Fruit fly (Drosophila melanogaster): ENCODE data around the gene CG42709.

CG42709 gene

DNA sequence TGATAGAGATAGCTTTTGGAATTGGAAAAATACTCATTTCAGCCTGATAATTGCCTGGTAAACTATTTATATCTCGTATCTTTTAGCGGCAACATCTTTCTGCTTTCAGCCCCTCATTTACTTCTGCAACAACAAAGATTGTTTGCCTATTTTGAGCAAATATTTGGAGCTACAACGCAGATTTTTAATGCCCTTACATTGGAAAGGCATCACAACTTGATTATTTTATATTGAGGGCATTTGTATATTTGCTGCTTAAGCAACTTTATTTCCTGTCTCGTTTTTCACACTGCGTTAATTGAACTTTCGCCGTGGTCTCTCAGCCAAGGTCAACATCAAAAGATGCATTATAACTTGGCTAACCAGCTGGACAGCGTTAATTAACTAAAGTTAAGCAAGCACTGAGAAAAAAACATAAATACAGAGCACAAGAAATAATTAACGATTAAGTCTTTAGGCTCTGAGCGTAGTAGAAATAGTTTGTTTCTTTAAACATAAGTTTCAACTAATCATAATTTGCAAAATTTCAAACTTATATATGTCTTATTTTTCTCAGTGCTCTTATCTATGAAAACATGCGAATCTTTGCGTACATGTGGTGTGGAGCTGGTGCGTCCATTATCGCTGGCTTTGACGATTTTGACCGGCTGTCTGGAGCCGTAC is 41.4 kb downstream of the CG42709 start (continued):
- TF ChIP-seq CG15011 (GFP tag; optimal IDR thresholded peaks at IDR 0.05) (peak; percentile 30), Bteb2 (GFP tag; optimal IDR thresholded peaks at IDR 0.05) (peak; percentile 60), Oli (tag; optimal IDR thresholded peaks at IDR 0.05) (peak; percentile 62), CG14965 (GFP tag; optimal IDR thresholded peaks at IDR 0.05; ENCODE audit: borderline replicate concordance) (no peak), ap (GFP tag; IDR thresholded peaks at IDR 0.05) (no peak), CG16815 (GFP tag; optimal IDR thresholded peaks at IDR 0.05) (peak; percentile 35), CG10274 (GFP tag; optimal IDR thresholded peaks at IDR 0.05) (no peak), slou (GFP tag; optimal IDR thresholded peaks at IDR 0.05) (no peak), gcm2 (GFP tag; optimal IDR thresholded peaks at IDR 0.05) (peak; percentile 12), CG34376 (GFP tag; optimal IDR thresholded peaks at IDR 0.05) (no peak), grau (tag; optimal IDR thresholded peaks at IDR 0.05) (peak; percentile 75), eyg (GFP tag; optimal IDR thresholded peaks at IDR 0.05) (peak; percentile 18), Camta (GFP tag; optimal IDR thresholded peaks at IDR 0.05) (peak; percentile 12), danr (GFP tag; IDR thresholded peaks at IDR 0.05) (no peak), Awh (GFP tag; IDR thresholded peaks at IDR 0.05) (peak; percentile 43; the same call in 1 of the 2 replicates), CG15479 (GFP tag; optimal IDR thresholded peaks at IDR 0.05) (no peak), cwo (GFP tag; optimal IDR thresholded peaks at IDR 0.05) (peak; percentile 39), kah (GFP tag; optimal IDR thresholded peaks at IDR 0.05) (no peak), Antp (GFP tag; optimal IDR thresholded peaks at IDR 0.05) (peak; percentile 37), esg (GFP tag; conservative IDR thresholded peaks at IDR 0.05) (peak; percentile 27; the same call in 1 of the 2 replicates), Tbp (GFP tag; optimal IDR thresholded peaks at IDR 0.05) (no peak), tna (GFP tag; IDR thresholded peaks at IDR 0.05; ENCODE audit: partially characterized antibody) (no peak), CG6683 (GFP tag; optimal IDR thresholded peaks at IDR 0.05) (no peak), CG12219 (GFP tag; optimal IDR thresholded peaks at IDR 0.05) (peak; percentile 38), CG3163 (GFP tag; optimal IDR thresholded peaks at IDR 0.05) (no peak), CoRest (tag; optimal IDR thresholded peaks at IDR 0.05) (peak; percentile 58), CG7271 (tag; optimal IDR thresholded peaks at IDR 0.05) (no peak), CG8944 (GFP tag; optimal IDR thresholded peaks at IDR 0.05) (peak; percentile 31), CG34224 (GFP tag; IDR thresholded peaks at IDR 0.05; ENCODE audit: partially characterized antibody) (no peak), Xrp1 (GFP tag; IDR thresholded peaks at IDR 0.05) (peak; percentile 70; the same call in 1 of the 2 replicates), TFAM (GFP tag; optimal IDR thresholded peaks at IDR 0.05) (no peak), CG1602 (GFP tag; optimal IDR thresholded peaks at IDR 0.05) (peak; percentile 34), gt (GFP tag; IDR thresholded peaks at IDR 0.05) (no peak), CG33557 (GFP tag; optimal IDR thresholded peaks at IDR 0.05) (no peak), CG32772 (GFP tag; IDR thresholded peaks at IDR 0.05) (0 out of 2 replicates have a peak, but pooled peaks have one; percentile 35), Sry-β (GFP tag; optimal IDR thresholded peaks at IDR 0.05) (no peak), CG2678 (tag; optimal IDR thresholded peaks at IDR 0.05) (peak; percentile 66), lola (GFP tag; optimal IDR thresholded peaks at IDR 0.05) (no peak), CG7839 (tag; optimal IDR thresholded peaks at IDR 0.05) (peak; percentile 69), ssp (GFP tag; IDR thresholded peaks at IDR 0.05) (no peak), Hr3 (GFP tag; optimal IDR thresholded peaks at IDR 0.05) (peak; percentile 48), Chrac-16 (GFP tag; optimal IDR thresholded peaks at IDR 0.05) (peak; percentile 30), sisA (GFP tag; IDR thresholded peaks at IDR 0.05) (peak; percentile 52; the same call in 1 of the 2 replicates), Nf-YB (GFP tag; optimal IDR thresholded peaks at IDR 0.05) (no peak)
